Worm (Caenorhabditis elegans) whole organism, mixed stage, embryonic: ENCODE data around the gene nspc-4.
A peak's percentile ranks its signal among the peaks of the same experiment; 100 is the strongest.

Source experiments
- M03D4.4 ChIP-seq: sonication (generic microtip); optimal IDR thresholded peaks from 2 replicates; lab custom pipeline; 2017; ENCODE audit warnings: mild to moderate bottlenecking, missing genetic modification characterization, missing compliant biosample characterization
- bed-3 ChIP-seq: fragments of 200-800 bp; sonication (Bioruptor generic); optimal IDR thresholded peaks from 3 replicates; lab custom pipeline; 2018; ENCODE audit warnings: mild to moderate bottlenecking, missing genetic modification characterization, moderate library complexity, missing compliant biosample characterization
- blmp-1 ChIP-seq: fragments of 150-350 bp; optimal IDR thresholded peaks from 2 replicates; lab custom pipeline; 2014; ENCODE audit warnings: missing biosample characterization, missing genetic modification characterization
- ceh-39 ChIP-seq: fragments of 150-350 bp; optimal IDR thresholded peaks from 2 replicates; lab custom pipeline; 2014; ENCODE audit warnings: missing biosample characterization, missing genetic modification characterization
- ceh-43 ChIP-seq: fragments of 200-800 bp; sonication (Bioruptor generic); optimal IDR thresholded peaks from 2 replicates; lab custom pipeline; 2018; ENCODE audit warnings: mild to moderate bottlenecking, missing genetic modification characterization, moderate library complexity, missing compliant biosample characterization
- ceh-83 ChIP-seq: fragments of 200-800 bp; sonication (Bioruptor generic); optimal IDR thresholded peaks from 2 replicates; lab custom pipeline; 2018; ENCODE audit warnings: mild to moderate bottlenecking, missing genetic modification characterization, missing compliant biosample characterization
- ces-1 ChIP-seq: fragments of 150-350 bp; optimal IDR thresholded peaks from 2 replicates; lab custom pipeline; 2014; ENCODE audit warnings: missing biosample characterization, missing genetic modification reagents, missing genetic modification characterization
- cnd-1 ChIP-seq: fragments of 200-800 bp; sonication (Bioruptor generic); optimal IDR thresholded peaks from 2 replicates; lab custom pipeline; 2018; ENCODE audit warnings: mild to moderate bottlenecking, missing genetic modification characterization, missing compliant biosample characterization
- drap-1 ChIP-seq: fragments of 200-800 bp; sonication (Bioruptor generic); optimal IDR thresholded peaks from 3 replicates; lab custom pipeline; 2018; ENCODE audit warnings: mild to moderate bottlenecking, missing genetic modification characterization, missing compliant biosample characterization
- elt-1 ChIP-seq: sonication (generic microtip); optimal IDR thresholded peaks from 2 replicates; lab custom pipeline; 2017; ENCODE audit warnings: missing genetic modification characterization, mild to moderate bottlenecking, missing compliant biosample characterization, antibody characterized with exemption, moderate library complexity, borderline replicate concordance; ENCODE audit not compliant: insufficient read depth
- elt-3 ChIP-seq: fragments of 150-350 bp; optimal IDR thresholded peaks from 2 replicates; lab custom pipeline; 2014; ENCODE audit warnings: missing biosample characterization, missing genetic modification characterization
- flh-1 ChIP-seq: fragments of 200-800 bp; sonication (Bioruptor generic); optimal IDR thresholded peaks from 2 replicates; lab custom pipeline; 2018; ENCODE audit warnings: mild to moderate bottlenecking, missing genetic modification characterization, moderate library complexity, missing compliant biosample characterization
- ham-2 ChIP-seq: fragments of 200-800 bp; sonication (Bioruptor generic); optimal IDR thresholded peaks from 2 replicates; lab custom pipeline; 2018; ENCODE audit warnings: mild to moderate bottlenecking, missing genetic modification characterization, missing compliant biosample characterization
- hlh-1 ChIP-seq: fragments of 150-350 bp; optimal IDR thresholded peaks from 2 replicates; lab custom pipeline; 2014; ENCODE audit warnings: missing biosample characterization, missing genetic modification reagents, missing genetic modification characterization
- lin-13 ChIP-seq: fragments of 150-350 bp; optimal IDR thresholded peaks from 2 replicates; lab custom pipeline; 2014; ENCODE audit warnings: missing biosample characterization, missing genetic modification characterization
- lin-32 ChIP-seq: fragments of 200-800 bp; sonication (Bioruptor generic); optimal IDR thresholded peaks from 2 replicates; lab custom pipeline; 2018; ENCODE audit warnings: mild to moderate bottlenecking, missing genetic modification characterization, missing compliant biosample characterization
- lsy-2 ChIP-seq: fragments of 150-350 bp; optimal IDR thresholded peaks from 2 replicates; lab custom pipeline; 2014; ENCODE audit warnings: missing biosample characterization, missing genetic modification characterization
- mab-5 ChIP-seq: fragments of 150-350 bp; optimal IDR thresholded peaks from 2 replicates; lab custom pipeline; 2014; ENCODE audit warnings: missing biosample characterization, missing genetic modification characterization
- mep-1 ChIP-seq: fragments of 150-350 bp; optimal IDR thresholded peaks from 2 replicates; lab custom pipeline; 2017; ENCODE audit warnings: missing biosample characterization, missing genetic modification reagents, missing genetic modification characterization, inconsistent platforms
- mls-2 ChIP-seq: sonication (generic microtip); optimal IDR thresholded peaks from 2 replicates; lab custom pipeline; 2016; ENCODE audit warnings: mild to moderate bottlenecking, missing genetic modification characterization, moderate library complexity, missing compliant biosample characterization
- nhr-12 ChIP-seq: fragments of 150-350 bp; optimal IDR thresholded peaks from 2 replicates; lab custom pipeline; 2014; ENCODE audit warnings: missing biosample characterization, missing genetic modification characterization
- nhr-2 ChIP-seq: fragments of 150-350 bp; optimal IDR thresholded peaks from 2 replicates; lab custom pipeline; 2014; ENCODE audit warnings: missing biosample characterization, missing genetic modification characterization
- nhr-237 ChIP-seq: fragments of 150-350 bp; optimal IDR thresholded peaks from 2 replicates; lab custom pipeline; 2014; ENCODE audit warnings: missing biosample characterization, missing genetic modification characterization
- nhr-28 ChIP-seq: fragments of 150-350 bp; optimal IDR thresholded peaks from 2 replicates; lab custom pipeline; 2014; ENCODE audit warnings: missing biosample characterization, missing genetic modification characterization
- nhr-76 ChIP-seq: sonication (generic microtip); optimal IDR thresholded peaks from 2 replicates; lab custom pipeline; 2017; ENCODE audit warnings: missing biosample characterization, missing genetic modification characterization
- pha-4 ChIP-seq: fragments of 150-350 bp; optimal IDR thresholded peaks from 2 replicates; lab custom pipeline; 2018; ENCODE audit warnings: missing biosample characterization, missing genetic modification reagents, missing genetic modification characterization
- sem-2 ChIP-seq: fragments of 200-800 bp; sonication (Bioruptor generic); optimal IDR thresholded peaks from 2 replicates; lab custom pipeline; 2018; ENCODE audit warnings: mild to moderate bottlenecking, missing genetic modification characterization, missing compliant biosample characterization
- snpc-4 ChIP-seq: fragments of 150-350 bp; optimal IDR thresholded peaks from 2 replicates; lab custom pipeline; 2014; ENCODE audit warnings: missing biosample characterization, missing genetic modification characterization
- sptf-1 ChIP-seq: sonication (generic microtip); optimal IDR thresholded peaks from 2 replicates; lab custom pipeline; 2017; ENCODE audit warnings: mild to moderate bottlenecking, missing genetic modification characterization, moderate library complexity, missing compliant biosample characterization
- tbx-8 ChIP-seq: fragments of 200-800 bp; sonication (Bioruptor generic); optimal IDR thresholded peaks from 2 replicates; lab custom pipeline; 2018; ENCODE audit warnings: mild to moderate bottlenecking, missing genetic modification characterization, moderate library complexity, missing compliant biosample characterization
- unc-120 ChIP-seq: sonication (generic microtip); optimal IDR thresholded peaks from 2 replicates; lab custom pipeline; 2017; ENCODE audit warnings: missing genetic modification characterization, missing compliant biosample characterization; ENCODE audit not compliant: poor library complexity, severe bottlenecking
- unc-39 ChIP-seq: fragments of 150-350 bp; optimal IDR thresholded peaks from 2 replicates; lab custom pipeline; 2014; ENCODE audit warnings: missing biosample characterization, missing genetic modification characterization
- unc-62 ChIP-seq: fragments of 150-350 bp; optimal IDR thresholded peaks from 2 replicates; lab custom pipeline; 2014; ENCODE audit warnings: missing biosample characterization, missing genetic modification reagents, missing genetic modification characterization
- zip-8 ChIP-seq: fragments of 150-350 bp; optimal IDR thresholded peaks from 2 replicates; lab custom pipeline; 2014; ENCODE audit warnings: missing biosample characterization, missing genetic modification characterization
- ztf-11 ChIP-seq: fragments of 150-350 bp; optimal IDR thresholded peaks from 2 replicates; lab custom pipeline; 2014; ENCODE audit warnings: missing biosample characterization, missing genetic modification characterization

Gene nspc-4

DNA sequence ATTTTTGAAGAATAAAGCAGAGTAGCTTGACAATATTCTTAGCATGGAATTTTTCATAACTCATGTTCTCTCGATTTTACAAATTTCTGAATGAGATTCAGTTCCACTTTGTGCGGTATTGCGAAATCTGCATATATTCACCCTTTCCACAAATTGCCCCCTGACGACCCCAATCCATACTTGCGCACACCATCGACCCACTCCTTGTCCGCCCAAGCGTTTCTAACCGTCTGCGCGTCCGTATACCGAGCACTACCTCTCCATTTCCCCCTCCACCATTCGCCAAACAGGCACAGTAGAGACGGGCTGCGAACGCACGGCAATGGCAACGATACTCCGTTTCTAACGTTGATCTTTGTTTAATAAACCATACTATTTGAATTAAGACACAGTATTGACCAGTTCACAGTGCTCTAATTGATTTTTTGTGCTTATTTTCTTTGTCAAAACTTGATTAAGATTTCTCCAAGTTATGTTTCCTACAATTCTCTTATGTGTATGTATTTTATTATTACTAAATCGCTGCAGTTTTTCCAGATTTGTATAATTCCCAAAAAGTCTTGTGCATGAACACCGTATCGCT, 18.5 kb upstream of the nspc-4 start, which contains the start of gene utx-1:
utx-1 (plus strand) TSS at position 533 of the 583 bp plus-strand sequence.
- TF ChIP-seq flh-1 (GFP tag; lab: Kevin White, UChicago) (no peak), nhr-237 (tag; lab: Kevin White, UChicago) (no peak), nhr-28 (tag; lab: Kevin White, UChicago) (no peak), nhr-12 (tag; lab: Kevin White, UChicago) (no peak), elt-3 (tag; lab: Kevin White, UChicago) (no peak), sptf-1 (tag; lab: Kevin White, UChicago) (peak; percentile 24), ceh-83 (GFP tag; lab: Kevin White, UChicago) (no peak), drap-1 (GFP tag; lab: Kevin White, UChicago) (no peak), nhr-2 (tag; lab: Kevin White, UChicago) (peak; percentile 56), M03D4.4 (tag; lab: Kevin White, UChicago) (peak; percentile 17), mls-2 (peak; percentile 44), snpc-4 (tag; lab: Kevin White, UChicago) (no peak), pha-4 (peak; percentile 36), zip-8 (no peak), lin-32 (GFP tag; lab: Kevin White, UChicago) (peak; percentile 18), nhr-76 (tag; lab: Kevin White, UChicago) (no peak), hlh-1 (tag; lab: Kevin White, UChicago) (no peak), blmp-1 (tag; lab: Kevin White, UChicago) (no peak), unc-39 (tag; lab: Kevin White, UChicago) (no peak), lin-13 (tag; lab: Kevin White, UChicago) (peak; percentile 36), ces-1 (GFP tag; lab: Kevin White, UChicago) (peak; percentile 27), bed-3 (GFP tag; lab: Kevin White, UChicago) (no peak), mep-1 (tag; lab: Kevin White, UChicago) (peak; percentile 43), elt-1 (no peak), unc-120 (tag; lab: Kevin White, UChicago) (peak; percentile 77), lsy-2 (no peak), sem-2 (GFP tag; lab: Kevin White, UChicago) (no peak), mab-5 (tag; lab: Kevin White, UChicago) (no peak), ztf-11 (tag; lab: Kevin White, UChicago) (no peak), ceh-43 (no peak), ceh-39 (tag; lab: Kevin White, UChicago) (peak; percentile 54), tbx-8 (GFP tag; lab: Kevin White, UChicago) (no peak), cnd-1 (no peak), ham-2 (GFP tag; lab: Kevin White, UChicago) (no peak), unc-62 (GFP tag; lab: Kevin White, UChicago) (no peak)

DNA sequence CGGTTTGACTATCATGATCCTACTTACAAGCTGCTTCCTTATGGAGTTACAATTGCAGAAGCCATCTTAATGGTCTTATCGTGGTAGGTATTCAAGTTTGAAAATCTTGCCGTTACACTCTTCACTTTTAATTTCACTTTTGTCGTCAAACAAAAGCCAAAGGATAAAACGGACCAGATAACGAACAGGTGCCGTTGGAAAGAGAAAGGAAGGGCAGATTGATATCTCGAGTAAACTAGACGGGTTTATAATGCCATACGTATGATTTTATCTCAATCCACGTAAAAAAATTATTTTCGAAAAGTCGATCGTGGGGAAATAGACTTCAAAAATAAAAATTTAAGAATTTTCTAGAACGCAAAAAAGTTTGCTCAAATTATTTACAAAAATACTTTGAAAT, 15.9 kb upstream of the nspc-4 start:
- TF ChIP-seq drap-1 (GFP tag; lab: Kevin White, UChicago) (no peak), unc-62 (GFP tag; lab: Kevin White, UChicago) (no peak), ceh-83 (GFP tag; lab: Kevin White, UChicago) (no peak), elt-1 (peak; percentile 65), zip-8 (no peak), nhr-28 (tag; lab: Kevin White, UChicago) (no peak), ztf-11 (tag; lab: Kevin White, UChicago) (no peak), blmp-1 (tag; lab: Kevin White, UChicago) (peak; percentile 73), ceh-43 (no peak)

DNA sequence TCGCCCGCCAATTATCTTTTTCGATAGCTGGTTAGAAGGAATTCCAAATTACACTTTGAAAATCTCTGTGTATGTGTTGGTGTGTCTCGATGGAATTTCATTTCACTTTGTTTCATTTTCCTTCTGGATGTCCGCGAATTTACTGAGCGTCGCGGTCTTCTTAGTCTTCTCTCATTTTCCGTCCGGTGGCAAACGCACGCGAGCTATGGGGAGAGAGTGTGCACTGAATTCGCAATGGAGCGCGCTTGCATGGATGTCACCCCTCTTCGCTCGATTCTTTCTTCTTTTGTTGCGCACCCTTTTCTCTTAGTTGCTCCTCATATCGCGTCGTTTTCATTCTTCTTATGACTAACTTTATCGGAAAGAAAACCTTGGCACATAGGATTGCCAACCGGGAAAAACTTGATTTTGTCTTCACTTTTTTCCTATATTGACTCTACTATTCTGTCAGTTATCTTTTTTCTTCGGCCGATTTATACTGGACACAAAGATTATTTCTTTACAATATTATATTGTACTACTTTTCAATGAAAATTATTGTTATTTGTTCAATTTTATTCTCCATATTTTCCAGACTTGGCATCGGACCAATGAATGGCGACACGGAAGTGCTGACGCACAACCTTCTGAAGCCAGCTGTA, 13.6 kb upstream of the nspc-4 start, which contains the start of gene dhhc-14:
dhhc-14 (plus strand) TSS at position 591 of the 641 bp plus-strand sequence.
- TF ChIP-seq flh-1 (GFP tag; lab: Kevin White, UChicago), result no peak
- TF ChIP-seq mep-1 (tag; lab: Kevin White, UChicago), result peak; percentile 79
- TF ChIP-seq hlh-1 (tag; lab: Kevin White, UChicago), result peak; percentile 51
- no peak for TF ChIP-seq ceh-43
- TF ChIP-seq mls-2, result peak; percentile 26
- TF ChIP-seq blmp-1 (tag; lab: Kevin White, UChicago), result no peak
- no peak for TF ChIP-seq bed-3 (GFP tag; lab: Kevin White, UChicago)
- peak; percentile 56 for TF ChIP-seq sptf-1 (tag; lab: Kevin White, UChicago)
- peak; percentile 50 for TF ChIP-seq lsy-2
- TF ChIP-seq unc-120 (tag; lab: Kevin White, UChicago), result peak; percentile 26
- peak; percentile 46 for TF ChIP-seq pha-4
- TF ChIP-seq unc-62 (GFP tag; lab: Kevin White, UChicago), result peak; percentile 28
- peak; percentile 32 for TF ChIP-seq ceh-39 (tag; lab: Kevin White, UChicago)
- no peak for TF ChIP-seq tbx-8 (GFP tag; lab: Kevin White, UChicago)
- TF ChIP-seq lin-13 (tag; lab: Kevin White, UChicago), result peak; percentile 75
- TF ChIP-seq ztf-11 (tag; lab: Kevin White, UChicago), result peak; percentile 9
- peak; percentile 73 for TF ChIP-seq ces-1 (GFP tag; lab: Kevin White, UChicago)
- TF ChIP-seq sem-2 (GFP tag; lab: Kevin White, UChicago), result no peak
- TF ChIP-seq drap-1 (GFP tag; lab: Kevin White, UChicago), result peak; percentile 31
- no peak for TF ChIP-seq elt-1
- TF ChIP-seq nhr-76 (tag; lab: Kevin White, UChicago), result no peak
- peak; percentile 27 for TF ChIP-seq cnd-1
